Worm (Caenorhabditis elegans) whole organism, young adult: ENCODE data around the gene F33H12.7.

Experiments
- B0035.1 ChIP-seq: sonication (generic microtip); optimal IDR thresholded peaks from 2 replicates; lab custom pipeline; 2016; ENCODE audit warnings: missing genetic modification characterization, mild to moderate bottlenecking, missing compliant biosample characterization, missing genotype, missing genetic modification reagents
- F10E7.11 ChIP-seq: sonication (generic microtip); optimal IDR thresholded peaks from 2 replicates; lab custom pipeline; 2017; ENCODE audit warnings: mild to moderate bottlenecking, missing genetic modification characterization, moderate library complexity, missing compliant biosample characterization
- F37B4.10 ChIP-seq: fragments of 200-800 bp; sonication (Bioruptor generic); IDR thresholded peaks from 2 replicates; pipeline ENCODE4 v1.3.6; 2022; ENCODE audit warnings: missing genetic modification characterization, missing compliant biosample characterization
- F55B11.4 ChIP-seq: sonication (generic microtip); optimal IDR thresholded peaks from 2 replicates; lab custom pipeline; 2016; ENCODE audit warnings: missing compliant biosample characterization, missing genetic modification characterization, borderline replicate concordance; ENCODE audit not compliant: insufficient read depth
- athp-1 ChIP-seq: sonication (generic microtip); optimal IDR thresholded peaks from 2 replicates; lab custom pipeline; 2017; ENCODE audit warnings: mild to moderate bottlenecking, missing genetic modification characterization, missing compliant biosample characterization
- ceh-100 ChIP-seq: fragments of 200-800 bp; sonication (Bioruptor generic); IDR thresholded peaks from 2 replicates; pipeline ENCODE4 v1.3.6; 2022; ENCODE audit warnings: missing genetic modification reagents, missing genetic modification characterization, missing compliant biosample characterization
- die-1 ChIP-seq: sonication (generic microtip); optimal IDR thresholded peaks from 2 replicates; lab custom pipeline; 2016; ENCODE audit warnings: missing genotype, mild to moderate bottlenecking, missing genetic modification characterization, missing compliant biosample characterization
- dpl-1 ChIP-seq: fragments of 150-350 bp; optimal IDR thresholded peaks from 2 replicates; lab custom pipeline; 2014; ENCODE audit warnings: missing biosample characterization, missing genetic modification reagents, missing genetic modification characterization
- egrh-3 ChIP-seq: fragments of 200-800 bp; sonication (Bioruptor generic); IDR thresholded peaks from 2 replicates; pipeline ENCODE4 v1.3.6; 2022; ENCODE audit warnings: missing genetic modification reagents, missing genetic modification characterization, missing compliant biosample characterization
- madf-6 ChIP-seq: fragments of 200-800 bp; sonication (Bioruptor generic); IDR thresholded peaks from 2 replicates; pipeline ENCODE4 v1.3.6; 2022; ENCODE audit warnings: missing genetic modification reagents, missing genetic modification characterization, missing compliant biosample characterization
- madf-8 ChIP-seq: fragments of 200-800 bp; sonication (Bioruptor generic); conservative IDR thresholded peaks from 2 replicates; pipeline ENCODE4 v1.3.6; 2022; ENCODE audit warnings: missing genetic modification reagents, missing genetic modification characterization, missing compliant biosample characterization
- snpc-3.4 ChIP-seq: sonication (generic microtip); optimal IDR thresholded peaks from 2 replicates; lab custom pipeline; 2017; ENCODE audit warnings: missing genetic modification characterization, mild to moderate bottlenecking, missing compliant biosample characterization, antibody characterized with exemption, moderate library complexity, missing genotype, missing genetic modification reagents
- tbp1 ChIP-seq: fragments of 200-800 bp; sonication (Bioruptor generic); optimal IDR thresholded peaks from 2 replicates; lab custom pipeline; 2018; ENCODE audit warnings: mild to moderate bottlenecking, missing genetic modification characterization, missing compliant biosample characterization
- zim-3 ChIP-seq: sonication (generic microtip); optimal IDR thresholded peaks from 2 replicates; lab custom pipeline; 2017; ENCODE audit warnings: mild to moderate bottlenecking, missing genetic modification characterization, moderate library complexity, missing compliant biosample characterization
- ztf-18 ChIP-seq: sonication (generic microtip); optimal IDR thresholded peaks from 2 replicates; lab custom pipeline; 2016; ENCODE audit warnings: missing genotype, mild to moderate bottlenecking, missing genetic modification characterization, missing compliant biosample characterization
- ztf-22 ChIP-seq: fragments of 200-800 bp; sonication (Bioruptor generic); optimal IDR thresholded peaks from 2 replicates; lab custom pipeline; 2018; ENCODE audit warnings: mild to moderate bottlenecking, missing genetic modification characterization, moderate library complexity, missing compliant biosample characterization

F33H12.7 gene

DNA sequence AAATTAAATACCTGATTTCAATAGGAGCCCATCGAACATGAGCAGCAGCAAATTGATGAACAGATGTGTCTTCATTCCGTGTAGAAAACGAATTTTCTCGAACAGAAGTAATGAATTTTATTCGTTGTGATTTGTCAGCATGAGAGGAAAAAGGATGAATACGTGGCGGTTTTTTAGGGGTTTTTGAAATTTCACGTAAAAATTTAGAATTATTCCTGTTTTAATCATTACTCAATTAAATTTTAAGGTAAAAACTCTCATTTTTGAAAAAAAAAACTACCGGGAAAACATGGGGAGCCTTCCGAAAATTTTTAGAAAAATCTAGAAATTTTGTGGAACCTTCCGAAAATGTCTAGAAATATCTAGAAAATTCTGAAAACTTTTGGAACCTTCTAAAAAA is 49.0 kb downstream of the F33H12.7 start, which contains the start of gene K02F6.7:
K02F6.7 (minus strand) TSS at position 101 of the 400 bp plus-strand sequence.
- TF ChIP-seq tbp1 (no peak), F37B4.10 (GFP tag; lab: Robert Waterston, UW) (no peak), madf-6 (GFP tag; lab: Robert Waterston, UW) (no peak), ztf-18 (tag; lab: Kevin White, UChicago) (no peak), madf-8 (GFP tag; lab: Robert Waterston, UW) (no peak), F55B11.4 (tag; lab: Kevin White, UChicago) (no peak), snpc-3.4 (no peak), ztf-22 (GFP tag; lab: Kevin White, UChicago) (no peak), athp-1 (no peak), zim-3 (tag; lab: Kevin White, UChicago) (no peak), ceh-100 (GFP tag; lab: Robert Waterston, UW) (no peak), B0035.1 (tag; lab: Kevin White, UChicago) (no peak), die-1 (no peak), dpl-1 (GFP tag; lab: Kevin White, UChicago) (no peak), F10E7.11 (tag; lab: Kevin White, UChicago) (no peak), egrh-3 (GFP tag; lab: Robert Waterston, UW) (no peak)
- TF ChIP-seq, all 124 proteins: peak for 0
